Fruit fly (Drosophila melanogaster) whole organism, embryonic: ENCODE results near the gene CG17996.

Source experiments
- Antp ChIP-seq: fragments of 200-800 bp; sonication (Bioruptor generic); optimal IDR thresholded peaks from 3 replicates; lab custom pipeline; 2016; ENCODE audit warnings: missing biosample characterization, missing genetic modification characterization
- CG10209 ChIP-seq: fragments of 200-800 bp; sonication (Bioruptor generic); optimal IDR thresholded peaks from 3 replicates; lab custom pipeline; 2017; ENCODE audit warnings: missing biosample characterization, mild to moderate bottlenecking, missing genetic modification characterization, missing genetic modification reagents
- CG12391 ChIP-seq: fragments of 200-800 bp; sonication (Bioruptor generic); optimal IDR thresholded peaks from 3 replicates; lab custom pipeline; 2018; ENCODE audit warnings: missing biosample characterization, mild to moderate bottlenecking, missing genetic modification characterization, moderate library complexity
- CG12659 ChIP-seq: fragments of 200-800 bp; sonication (Bioruptor generic); optimal IDR thresholded peaks from 3 replicates; lab custom pipeline; 2017; ENCODE audit warnings: mild to moderate bottlenecking, missing biosample characterization, missing genetic modification reagents, missing genetic modification characterization
- CG13424 ChIP-seq: fragments of 200-800 bp; sonication (Bioruptor generic); optimal IDR thresholded peaks from 2 replicates; lab custom pipeline; 2019; ENCODE audit warnings: missing biosample characterization, mild to moderate bottlenecking, missing genetic modification characterization, moderate library complexity
- CG13624 ChIP-seq: fragments of 200-800 bp; sonication (Bioruptor generic); optimal IDR thresholded peaks from 2 replicates; lab custom pipeline; 2016; ENCODE audit warnings: missing biosample characterization, missing genetic modification characterization
- CG14014 ChIP-seq: fragments of 200-800 bp; sonication (Bioruptor generic); IDR thresholded peaks from 2 replicates; pipeline ENCODE4 v1.3.6; 2022; ENCODE audit warnings: missing biosample characterization, missing genetic modification characterization
- CG15601 ChIP-seq: fragments of 200-800 bp; sonication (Bioruptor generic); optimal IDR thresholded peaks from 3 replicates; lab custom pipeline; 2019; ENCODE audit warnings: missing biosample characterization, mild to moderate bottlenecking, missing genetic modification characterization, moderate library complexity
- CG1602 ChIP-seq: fragments of 200-800 bp; sonication (Bioruptor generic); optimal IDR thresholded peaks from 3 replicates; lab custom pipeline; 2016; ENCODE audit warnings: missing biosample characterization, missing genetic modification characterization
- CG16863 ChIP-seq: fragments of 200-800 bp; sonication (Bioruptor generic); optimal IDR thresholded peaks from 3 replicates; lab custom pipeline; 2016; ENCODE audit warnings: missing biosample characterization, missing genetic modification characterization
- CG17361 ChIP-seq: fragments of 200-800 bp; sonication (Bioruptor generic); IDR thresholded peaks from 3 replicates; pipeline ENCODE4 v1.3.6; 2022; ENCODE audit warnings: missing biosample characterization, missing genetic modification characterization
- CG17612 ChIP-seq: fragments of 200-800 bp; sonication (Bioruptor generic); IDR thresholded peaks from 2 replicates; pipeline ENCODE4 v1.3.6; 2022; ENCODE audit warnings: missing biosample characterization, missing genetic modification characterization
- CG31224 ChIP-seq: fragments of 200-800 bp; sonication (Bioruptor generic); IDR thresholded peaks from 2 replicates; pipeline ENCODE4 v1.3.6; 2022; ENCODE audit warnings: missing biosample characterization, missing genetic modification characterization
- CG4282 ChIP-seq: fragments of 200-800 bp; sonication (Bioruptor generic); optimal IDR thresholded peaks from 2 replicates; lab custom pipeline; 2016; ENCODE audit warnings: missing biosample characterization, missing genetic modification characterization
- CG7987 ChIP-seq: fragments of 200-800 bp; sonication (Bioruptor generic); optimal IDR thresholded peaks from 2 replicates; lab custom pipeline; 2018; ENCODE audit warnings: missing biosample characterization, mild to moderate bottlenecking, missing genetic modification characterization, moderate library complexity
- CG8290 ChIP-seq, 3 experiments: fragments of 200-800 bp; sonication (Bioruptor generic); optimal IDR thresholded peaks; 2 replicates each; lab custom pipeline; 2016 to 2019; ENCODE audit warnings: missing biosample characterization in 3 of 3, missing genetic modification characterization in 3 of 3, mild to moderate bottlenecking in 2 of 3, moderate library complexity in 1 of 3
- CHES-1-like ChIP-seq: fragments of 200-800 bp; sonication (Bioruptor generic); optimal IDR thresholded peaks from 2 replicates; lab custom pipeline; 2016; ENCODE audit warnings: missing biosample characterization, missing genetic modification characterization
- Camta ChIP-seq: fragments of 200-800 bp; sonication (Bioruptor generic); optimal IDR thresholded peaks from 2 replicates; lab custom pipeline; 2016; ENCODE audit warnings: missing biosample characterization, missing genetic modification characterization
- D19B ChIP-seq: fragments of 200-800 bp; sonication (Bioruptor generic); optimal IDR thresholded peaks from 2 replicates; lab custom pipeline; 2017; ENCODE audit warnings: missing biosample characterization, mild to moderate bottlenecking, missing genetic modification characterization
- Dfd ChIP-seq, 2 experiments: fragments of >200 bp; optimal IDR thresholded peaks; 2 replicates each; lab custom pipeline; 2017; ENCODE audit warnings: missing biosample characterization in 2 of 2, missing genetic modification characterization in 2 of 2
- Elba2 ChIP-seq: fragments of 200-800 bp; sonication (Bioruptor generic); optimal IDR thresholded peaks from 3 replicates; lab custom pipeline; 2016; ENCODE audit warnings: missing biosample characterization, missing genetic modification characterization
- Fer3 ChIP-seq: fragments of 200-800 bp; sonication (Bioruptor generic); optimal IDR thresholded peaks from 2 replicates; lab custom pipeline; 2018; ENCODE audit warnings: missing biosample characterization, mild to moderate bottlenecking, missing genetic modification characterization, moderate library complexity
- HHEX ChIP-seq: fragments of 200-800 bp; sonication (Bioruptor generic); optimal IDR thresholded peaks from 3 replicates; lab custom pipeline; 2017; ENCODE audit warnings: missing biosample characterization, mild to moderate bottlenecking, missing genetic modification characterization, missing genetic modification reagents
- Hmx ChIP-seq: fragments of 200-800 bp; sonication (Bioruptor generic); optimal IDR thresholded peaks from 2 replicates; lab custom pipeline; 2016; ENCODE audit warnings: missing biosample characterization, missing genetic modification characterization
- Max ChIP-seq: fragments of 200-800 bp; sonication (Bioruptor generic); optimal IDR thresholded peaks from 2 replicates; lab custom pipeline; 2016; ENCODE audit warnings: missing biosample characterization, mild to moderate bottlenecking, missing genetic modification characterization
- Meics ChIP-seq: fragments of 200-800 bp; sonication (Bioruptor generic); optimal IDR thresholded peaks from 2 replicates; lab custom pipeline; 2017; ENCODE audit warnings: missing biosample characterization, mild to moderate bottlenecking, missing genetic modification characterization
- Neu2 ChIP-seq: fragments of 200-800 bp; sonication (Bioruptor generic); optimal IDR thresholded peaks from 3 replicates; lab custom pipeline; 2016; ENCODE audit warnings: missing biosample characterization, missing genetic modification characterization, borderline replicate concordance
- Nf-YC ChIP-seq: fragments of 200-800 bp; optimal IDR thresholded peaks from 3 replicates; lab custom pipeline; 2019; ENCODE audit warnings: missing biosample characterization, mild to moderate bottlenecking, missing genetic modification characterization, moderate library complexity
- Oli ChIP-seq: fragments of 200-800 bp; sonication (Bioruptor generic); optimal IDR thresholded peaks from 2 replicates; lab custom pipeline; 2018; ENCODE audit warnings: missing biosample characterization, mild to moderate bottlenecking, missing genetic modification characterization, moderate library complexity
- Optix ChIP-seq: fragments of 200-800 bp; sonication (Bioruptor generic); IDR thresholded peaks from 3 replicates; pipeline ENCODE4 v1.3.6; 2022; ENCODE audit warnings: missing biosample characterization, missing genetic modification characterization
- Pdp1 ChIP-seq, 2 experiments: fragments of 200-800 bp; sonication (Bioruptor generic); optimal IDR thresholded peaks; 3 replicates each; lab custom pipeline; 2016; ENCODE audit warnings: missing biosample characterization in 2 of 2, missing genetic modification characterization in 2 of 2, mild to moderate bottlenecking in 1 of 2, moderate library complexity in 1 of 2
- Sox100B ChIP-seq: fragments of 200-800 bp; sonication (Bioruptor generic); optimal IDR thresholded peaks from 3 replicates; lab custom pipeline; 2018; ENCODE audit warnings: missing biosample characterization, mild to moderate bottlenecking, missing genetic modification characterization
- crp ChIP-seq, 2 experiments: fragments of 200-800 bp; sonication (Bioruptor generic); optimal IDR thresholded peaks; 2 replicates in 1 of 2; 3 replicates in 1 of 2; lab custom pipeline; 2017; ENCODE audit warnings: missing biosample characterization in 2 of 2, missing genetic modification characterization in 2 of 2, mild to moderate bottlenecking in 1 of 2, moderate library complexity in 1 of 2
- dan ChIP-seq: fragments of 200-800 bp; sonication (Bioruptor generic); IDR thresholded peaks from 2 replicates; pipeline ENCODE4 v1.3.6; 2022; ENCODE audit warnings: missing biosample characterization, missing genetic modification characterization
- danr ChIP-seq: fragments of 200-800 bp; sonication (Bioruptor generic); IDR thresholded peaks from 2 replicates; pipeline ENCODE4 v1.3.6; 2022; ENCODE audit warnings: missing biosample characterization, missing genetic modification characterization
- dimm ChIP-seq: fragments of 200-800 bp; sonication (Bioruptor generic); IDR thresholded peaks from 2 replicates; pipeline ENCODE4 v1.3.6; 2022; ENCODE audit warnings: missing biosample characterization, missing genetic modification characterization
- esg ChIP-seq: fragments of 200-800 bp; sonication (Bioruptor generic); conservative IDR thresholded peaks from 2 replicates; pipeline ENCODE4 v1.3.6; 2022; ENCODE audit warnings: missing biosample characterization, missing genetic modification characterization
- ftz-f1 ChIP-seq: fragments of 200-800 bp; sonication (Bioruptor generic); optimal IDR thresholded peaks from 2 replicates; lab custom pipeline; 2016; ENCODE audit warnings: missing biosample characterization, missing genetic modification characterization
- fu2 ChIP-seq: fragments of 200-800 bp; sonication (Bioruptor generic); optimal IDR thresholded peaks from 2 replicates; lab custom pipeline; 2016; ENCODE audit warnings: missing biosample characterization, missing genetic modification characterization
- gsb-n ChIP-seq: fragments of 200-800 bp; sonication (Bioruptor generic); optimal IDR thresholded peaks from 3 replicates; lab custom pipeline; 2018; ENCODE audit warnings: missing biosample characterization, mild to moderate bottlenecking, missing genetic modification characterization
- ken ChIP-seq: fragments of 200-800 bp; sonication (Bioruptor generic); IDR thresholded peaks from 3 replicates; pipeline ENCODE4 v1.3.6; 2022; ENCODE audit warnings: missing biosample characterization, missing genetic modification characterization
- maf-S ChIP-seq: fragments of 200-800 bp; sonication (Bioruptor generic); optimal IDR thresholded peaks from 2 replicates; lab custom pipeline; 2016; ENCODE audit warnings: missing biosample characterization, missing genetic modification characterization
- nom ChIP-seq: fragments of 200-800 bp; sonication (Bioruptor generic); optimal IDR thresholded peaks from 2 replicates; lab custom pipeline; 2017; ENCODE audit warnings: missing biosample characterization, missing genetic modification characterization, mild to moderate bottlenecking, moderate library complexity, missing genetic modification reagents
- onecut ChIP-seq: fragments of 200-800 bp; sonication (Bioruptor generic); IDR thresholded peaks from 2 replicates; pipeline ENCODE4 v1.3.6; 2022; ENCODE audit warnings: missing biosample characterization, missing genetic modification characterization
- otp ChIP-seq: fragments of 200-800 bp; sonication (Bioruptor generic); IDR thresholded peaks from 3 replicates; pipeline ENCODE4, ENCODE4 v1.3.6; 2022; ENCODE audit warnings: missing biosample characterization, missing genetic modification characterization
- phol ChIP-seq: fragments of 200-800 bp; sonication (Bioruptor generic); optimal IDR thresholded peaks from 3 replicates; lab custom pipeline; 2018; ENCODE audit warnings: missing biosample characterization, mild to moderate bottlenecking, missing genetic modification characterization, moderate library complexity
- run ChIP-seq: fragments of 200-800 bp; sonication (Bioruptor generic); optimal IDR thresholded peaks from 3 replicates; lab custom pipeline; 2018; ENCODE audit warnings: missing biosample characterization, mild to moderate bottlenecking, missing genetic modification characterization
- seq ChIP-seq: fragments of 200-800 bp; sonication (Bioruptor generic); IDR thresholded peaks from 2 replicates; pipeline ENCODE4 v1.3.6; 2022; ENCODE audit warnings: missing biosample characterization, missing genetic modification characterization
- slbo ChIP-seq: fragments of 200-800 bp; sonication (Bioruptor generic); IDR thresholded peaks from 2 replicates; pipeline ENCODE4 v1.3.6; 2022; ENCODE audit warnings: missing biosample characterization, missing genetic modification characterization
- sr ChIP-seq: fragments of 200-800 bp; sonication (Bioruptor generic); IDR thresholded peaks from 3 replicates; pipeline ENCODE4 v1.3.6; 2022; ENCODE audit warnings: missing biosample characterization, missing genetic modification characterization
- zfh1 ChIP-seq: fragments of 200-800 bp; sonication (Bioruptor generic); IDR thresholded peaks from 3 replicates; pipeline ENCODE4 v1.3.6; 2022; ENCODE audit warnings: missing biosample characterization, missing genetic modification characterization

The CG17996 gene

DNA sequence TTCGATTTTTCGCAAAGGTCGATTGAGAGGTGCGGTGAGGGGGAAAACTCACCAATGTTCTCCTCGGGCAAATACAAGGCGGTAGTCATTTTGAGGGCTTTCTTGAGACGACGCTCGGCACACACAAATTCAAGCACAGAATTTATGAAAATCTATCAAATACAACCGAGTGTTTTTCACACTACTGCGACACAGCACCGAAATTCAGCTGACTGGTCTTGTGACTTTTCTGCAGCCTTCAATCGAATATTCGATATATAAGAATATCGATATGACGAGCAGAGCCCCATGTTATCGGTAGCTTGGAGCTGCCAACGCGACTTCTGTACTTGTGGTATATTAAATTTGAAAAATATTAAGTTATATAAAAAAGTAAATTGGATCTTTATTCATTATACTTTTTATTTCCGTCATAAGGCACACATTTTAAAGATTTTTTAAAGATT is 3.2 kb downstream of the CG17996 start, which contains the start of gene VhaSFD (continued):
- TF ChIP-seq dan (GFP tag; lab: Robert Waterston, UW) (no peak), maf-S (no peak), zfh1 (GFP tag; lab: Robert Waterston, UW) (peak; percentile 50; the same call in 2 of the 3 replicates), otp (GFP tag; lab: Robert Waterston, UW) (no peak), CG10209 (GFP tag; lab: Kevin White, UChicago) (no peak), crp (GFP tag; optimal IDR thresholded peaks at IDR 0.05; lab: Kevin White, UChicago) (peak in 1 of 2 experiments; percentile 78), CG7987 (GFP tag; lab: Kevin White, UChicago) (peak; percentile 67), CG14014 (GFP tag; lab: Robert Waterston, UW) (no peak), Fer3 (tag; lab: Kevin White, UChicago) (no peak), nom (peak; percentile 56), Nf-YC (tag; lab: Kevin White, UChicago) (peak; percentile 36), esg (no peak), seq (no peak; the same call in 1 of the 2 replicates), Sox100B (GFP tag; lab: Kevin White, UChicago) (no peak), HHEX (GFP tag; lab: Kevin White, UChicago) (no peak), Oli (tag; lab: Kevin White, UChicago) (no peak), ftz-f1 (GFP tag; lab: Kevin White, UChicago) (no peak), gsb-n (tag; lab: Kevin White, UChicago) (no peak), danr (GFP tag; lab: Robert Waterston, UW) (no peak), CG16863 (no peak), CG17612 (GFP tag; lab: Robert Waterston, UW) (no peak), CG15601 (tag; lab: Kevin White, UChicago) (peak; percentile 33), Optix (GFP tag; lab: Robert Waterston, UW) (no peak), CG13624 (GFP tag; lab: Kevin White, UChicago) (peak; percentile 40), CHES-1-like (GFP tag; lab: Kevin White, UChicago) (no peak), fu2 (GFP tag; lab: Kevin White, UChicago) (peak; percentile 34), Neu2 (no peak), Max (GFP tag; lab: Kevin White, UChicago) (no peak), CG17361 (GFP tag; lab: Robert Waterston, UW) (0 out of 3 replicates have a peak, but pooled peaks have one; percentile 25), Elba2 (GFP tag; lab: Kevin White, UChicago) (no peak), slbo (GFP tag; lab: Robert Waterston, UW) (peak; percentile 35; the same call in 1 of the 2 replicates), onecut (GFP tag; lab: Robert Waterston, UW) (no peak), CG12391 (tag; lab: Kevin White, UChicago) (peak; percentile 44), phol (tag; lab: Kevin White, UChicago) (peak; percentile 35), ken (GFP tag; lab: Robert Waterston, UW) (no peak), Camta (GFP tag; lab: Kevin White, UChicago) (no peak), CG1602 (no peak), Pdp1 (GFP tag; optimal IDR thresholded peaks at IDR 0.05; lab: Kevin White, UChicago) (peak in 1 of 2 experiments; percentile 57), run (no peak), D19B (no peak), CG8290 (GFP tag; optimal IDR thresholded peaks at IDR 0.05; lab: Kevin White, UChicago) (no peak), CG8290 (tag; optimal IDR thresholded peaks at IDR 0.05; lab: Kevin White, UChicago) (peak in 1 of 2 experiments; percentile 71), CG12659 (GFP tag; lab: Kevin White, UChicago) (peak; percentile 63), sr (GFP tag; lab: Robert Waterston, UW) (no peak), CG13424 (tag; lab: Kevin White, UChicago) (peak; percentile 5), Hmx (GFP tag; lab: Kevin White, UChicago) (no peak), CG31224 (GFP tag; lab: Robert Waterston, UW) (no peak), Meics (no peak), Dfd (GFP tag; optimal IDR thresholded peaks at IDR 0.05; lab: Kevin White, UChicago) (no peak), Antp (GFP tag; lab: Kevin White, UChicago) (no peak), CG4282 (GFP tag; lab: Kevin White, UChicago) (no peak), dimm (GFP tag; lab: Robert Waterston, UW) (no peak)
